Worm (Caenorhabditis elegans) whole organism, L3 larva: ENCODE results near the gene K06A4.2.

ENCODE experiments used
- R02D3.7 ChIP-seq: fragments of 150-350 bp; optimal IDR thresholded peaks from 2 replicates; lab custom pipeline; 2014; ENCODE audit warnings: missing biosample characterization, missing genetic modification characterization
- ama-1 ChIP-seq: fragments of 150-350 bp; optimal IDR thresholded peaks from 2 replicates; lab custom pipeline; 2018
- ceh-16 ChIP-seq: sonication (generic microtip); optimal IDR thresholded peaks from 2 replicates; lab custom pipeline; 2017; ENCODE audit warnings: missing biosample characterization, missing genetic modification characterization
- ceh-28 ChIP-seq: fragments of 150-350 bp; optimal IDR thresholded peaks from 2 replicates; lab custom pipeline; 2014; ENCODE audit warnings: missing biosample characterization, missing genetic modification reagents, missing genetic modification characterization
- ceh-82 ChIP-seq: fragments of 150-350 bp; optimal IDR thresholded peaks from 2 replicates; lab custom pipeline; 2014; ENCODE audit warnings: missing biosample characterization, missing genetic modification characterization
- ceh-9 ChIP-seq: sonication (generic microtip); optimal IDR thresholded peaks from 2 replicates; lab custom pipeline; 2018; ENCODE audit warnings: missing biosample characterization, missing genetic modification characterization
- egl-27 ChIP-seq: sonication (generic microtip); optimal IDR thresholded peaks from 4 replicates; lab custom pipeline; 2017; ENCODE audit warnings: missing biosample characterization, missing genetic modification reagents, missing genetic modification characterization
- egl-5 ChIP-seq: fragments of 150-350 bp; optimal IDR thresholded peaks from 2 replicates; lab custom pipeline; 2017; ENCODE audit warnings: missing biosample characterization, missing genetic modification reagents, missing genetic modification characterization, inconsistent platforms
- elt-1 ChIP-seq: fragments of 150-350 bp; optimal IDR thresholded peaks from 2 replicates; lab custom pipeline; 2014; ENCODE audit warnings: missing biosample characterization, missing genetic modification characterization
- elt-2 ChIP-seq: sonication (generic microtip); optimal IDR thresholded peaks from 2 replicates; lab custom pipeline; 2016; ENCODE audit warnings: missing genetic modification reagents, mild to moderate bottlenecking, missing genetic modification characterization, missing compliant biosample characterization
- elt-3 ChIP-seq, 3 experiments: fragments of 150-350 bp in 1 of 3; sonication (generic microtip) in 2 of 3; optimal IDR thresholded peaks; 2 replicates in 2 of 3; 4 replicates in 1 of 3; lab custom pipeline; 2014 to 2017; ENCODE audit warnings: missing biosample characterization in 3 of 3, missing genetic modification characterization in 3 of 3
- eor-1 ChIP-seq, 2 experiments: fragments of 150-350 bp; optimal IDR thresholded peaks; 2 replicates each; lab custom pipeline; 2014 to 2018; ENCODE audit warnings: missing biosample characterization in 2 of 2, missing genetic modification characterization in 2 of 2
- fkh-10 ChIP-seq: sonication (generic microtip); optimal IDR thresholded peaks from 2 replicates; lab custom pipeline; 2017; ENCODE audit warnings: missing biosample characterization, missing genetic modification reagents, missing genetic modification characterization
- fkh-2 ChIP-seq: fragments of 150-350 bp; optimal IDR thresholded peaks from 2 replicates; lab custom pipeline; 2014; ENCODE audit warnings: missing biosample characterization, missing genetic modification reagents, missing genetic modification characterization
- fos-1 ChIP-seq: fragments of 150-350 bp; optimal IDR thresholded peaks from 2 replicates; lab custom pipeline; 2014; ENCODE audit warnings: missing biosample characterization, missing genetic modification characterization
- hmg-11 ChIP-seq: sonication (generic microtip); optimal IDR thresholded peaks from 2 replicates; lab custom pipeline; 2016; ENCODE audit warnings: missing genetic modification characterization, missing compliant biosample characterization
- lin-15B ChIP-seq: fragments of 150-350 bp; optimal IDR thresholded peaks from 2 replicates; lab custom pipeline; 2014; ENCODE audit warnings: missing biosample characterization, missing genetic modification characterization
- lsy-12 ChIP-seq: sonication (generic microtip); optimal IDR thresholded peaks from 2 replicates; lab custom pipeline; 2016; ENCODE audit warnings: mild to moderate bottlenecking, missing genetic modification characterization, missing compliant biosample characterization
- mdl-1 ChIP-seq: fragments of 150-350 bp; optimal IDR thresholded peaks from 2 replicates; lab custom pipeline; 2014; ENCODE audit warnings: missing biosample characterization, missing genetic modification characterization
- nfya-1 ChIP-seq: sonication (generic microtip); optimal IDR thresholded peaks from 2 replicates; lab custom pipeline; 2017; ENCODE audit warnings: missing genetic modification characterization, mild to moderate bottlenecking, missing compliant biosample characterization, antibody characterized with exemption, moderate library complexity; ENCODE audit not compliant: insufficient read depth
- nhr-11 ChIP-seq: fragments of 150-350 bp; optimal IDR thresholded peaks from 2 replicates; lab custom pipeline; 2014; ENCODE audit warnings: missing biosample characterization, missing genetic modification characterization
- nhr-12 ChIP-seq: fragments of 150-350 bp; optimal IDR thresholded peaks from 2 replicates; lab custom pipeline; 2014; ENCODE audit warnings: missing biosample characterization, missing genetic modification characterization
- nhr-23 ChIP-seq: fragments of 150-350 bp; optimal IDR thresholded peaks from 2 replicates; lab custom pipeline; 2014; ENCODE audit warnings: missing biosample characterization, missing genetic modification reagents, missing genetic modification characterization
- nhr-237 ChIP-seq: fragments of 150-350 bp; optimal IDR thresholded peaks from 2 replicates; lab custom pipeline; 2014; ENCODE audit warnings: missing biosample characterization, missing genetic modification characterization
- nhr-25 ChIP-seq: sonication (generic microtip); optimal IDR thresholded peaks from 2 replicates; lab custom pipeline; 2017; ENCODE audit warnings: missing biosample characterization, missing genetic modification characterization
- nhr-28 ChIP-seq: fragments of 150-350 bp; optimal IDR thresholded peaks from 2 replicates; lab custom pipeline; 2014; ENCODE audit warnings: missing biosample characterization, missing genetic modification characterization
- nhr-43 ChIP-seq: sonication (generic microtip); optimal IDR thresholded peaks from 2 replicates; lab custom pipeline; 2016; ENCODE audit warnings: mild to moderate bottlenecking, missing genetic modification characterization, missing compliant biosample characterization; ENCODE audit not compliant: poor library complexity, severe bottlenecking
- nhr-67 ChIP-seq: fragments of 150-350 bp; optimal IDR thresholded peaks from 2 replicates; lab custom pipeline; 2014; ENCODE audit warnings: missing biosample characterization, missing genetic modification characterization
- nhr-77 ChIP-seq: fragments of 150-350 bp; optimal IDR thresholded peaks from 2 replicates; lab custom pipeline; 2014; ENCODE audit warnings: missing biosample characterization, missing genetic modification characterization
- pqm-1 ChIP-seq: fragments of 150-350 bp; optimal IDR thresholded peaks from 2 replicates; lab custom pipeline; 2017; ENCODE audit warnings: missing biosample characterization, missing genetic modification characterization, inconsistent platforms
- sea-2 ChIP-seq: fragments of 150-350 bp; sonication (generic microtip); optimal IDR thresholded peaks from 4 replicates; lab custom pipeline; 2014; ENCODE audit warnings: missing biosample characterization, missing genetic modification reagents, missing genetic modification characterization
- skn-1 ChIP-seq: fragments of 150-350 bp; optimal IDR thresholded peaks from 2 replicates; lab custom pipeline; 2014; ENCODE audit warnings: missing biosample characterization, missing genetic modification characterization
- snpc-4 ChIP-seq: fragments of 150-350 bp; optimal IDR thresholded peaks from 2 replicates; lab custom pipeline; 2014; ENCODE audit warnings: missing biosample characterization, missing genetic modification characterization
- unc-39 ChIP-seq: sonication (generic microtip); optimal IDR thresholded peaks from 4 replicates; lab custom pipeline; 2017; ENCODE audit warnings: missing biosample characterization, missing genetic modification characterization
- unc-62 ChIP-seq: fragments of 150-350 bp; sonication (generic microtip); optimal IDR thresholded peaks from 4 replicates; lab custom pipeline; 2014; ENCODE audit warnings: missing biosample characterization, missing genetic modification reagents, missing genetic modification characterization
- zag-1 ChIP-seq: fragments of 150-350 bp; optimal IDR thresholded peaks from 2 replicates; lab custom pipeline; 2014; ENCODE audit warnings: missing biosample characterization, missing genetic modification characterization
- ztf-11 ChIP-seq: fragments of 150-350 bp; optimal IDR thresholded peaks from 2 replicates; lab custom pipeline; 2014; ENCODE audit warnings: missing biosample characterization, missing genetic modification characterization

K06A4.2 gene

ce11 chrV:9462605-9463004 is 21.4 kb upstream of the K06A4.2 start, which contains the start of gene F07D3.3:
TSS of gene F07D3.3 (minus strand) at chrV:9462705.
- TF ChIP-seq elt-3 (tag; optimal IDR thresholded peaks at IDR 0.05; lab: Kevin White, UChicago) (no peak), egl-27 (tag; lab: Kevin White, UChicago) (no peak), nhr-25 (tag; lab: Kevin White, UChicago) (no peak), lin-15B (tag; lab: Kevin White, UChicago) (no peak), hmg-11 (tag; lab: Kevin White, UChicago) (no peak), egl-5 (tag; lab: Kevin White, UChicago) (no peak), snpc-4 (tag; lab: Kevin White, UChicago) (no peak), nhr-67 (tag; lab: Kevin White, UChicago) (no peak), pqm-1 (tag; lab: Kevin White, UChicago) (no peak), nhr-11 (tag; lab: Kevin White, UChicago) (no peak), elt-2 (tag; lab: Kevin White, UChicago) (no peak), nhr-77 (no peak), fos-1 (no peak), nfya-1 (tag; lab: Kevin White, UChicago) (no peak), ceh-28 (tag; lab: Kevin White, UChicago) (no peak), unc-62 (GFP tag; lab: Kevin White, UChicago) (no peak), elt-1 (tag; lab: Kevin White, UChicago) (no peak)

ce11 chrV:9465529-9465928 is 18.5 kb upstream of the K06A4.2 start:
- TF ChIP-seq skn-1 (tag; lab: Kevin White, UChicago) (no peak), mdl-1 (tag; lab: Kevin White, UChicago) (no peak), unc-39 (no peak), zag-1 (tag; lab: Kevin White, UChicago) (no peak), sea-2 (GFP tag; lab: Kevin White, UChicago) (no peak), nhr-28 (tag; lab: Kevin White, UChicago) (no peak), egl-5 (tag; lab: Kevin White, UChicago) (no peak), nhr-11 (tag; lab: Kevin White, UChicago) (no peak), nfya-1 (tag; lab: Kevin White, UChicago) (no peak), nhr-25 (tag; lab: Kevin White, UChicago) (no peak), lsy-12 (tag; lab: Kevin White, UChicago) (no peak), R02D3.7 (tag; lab: Kevin White, UChicago) (no peak), nhr-43 (tag; lab: Kevin White, UChicago) (no peak), lin-15B (tag; lab: Kevin White, UChicago) (no peak)
- TF ChIP-seq, all 47 proteins: peak for 0

- TF ChIP-seq elt-1 (tag; lab: Kevin White, UChicago) (no peak), skn-1 (tag; lab: Kevin White, UChicago) (no peak), ceh-16 (tag; lab: Kevin White, UChicago) (no peak), nhr-23 (tag; lab: Kevin White, UChicago) (no peak), ceh-9 (tag; lab: Kevin White, UChicago) (no peak), ceh-82 (tag; lab: Kevin White, UChicago) (no peak), nfya-1 (tag; lab: Kevin White, UChicago) (no peak), lin-15B (tag; lab: Kevin White, UChicago) (no peak), fkh-10 (no peak)
Observed at ce11 chrV:9471675-9472074, 12.3 kb upstream of the K06A4.2 start, which contains the start of gene flp-6. TSS of gene flp-6 (plus strand) at chrV:9471975.

ce11 chrV:9473924-9474323 is 10.1 kb upstream of the K06A4.2 start:
- TF ChIP-seq nhr-237 (tag; lab: Kevin White, UChicago): no peak
- no peak for TF ChIP-seq elt-3 (tag; optimal IDR thresholded peaks at IDR 0.05; lab: Kevin White, UChicago)
- TF ChIP-seq fos-1: no peak
- TF ChIP-seq ceh-16 (tag; lab: Kevin White, UChicago): no peak
- TF ChIP-seq ztf-11 (tag; lab: Kevin White, UChicago): no peak
- no peak for TF ChIP-seq fkh-2 (tag; lab: Kevin White, UChicago)
- no peak for TF ChIP-seq egl-27 (tag; lab: Kevin White, UChicago)
- TF ChIP-seq lin-15B (tag; lab: Kevin White, UChicago): no peak
- TF ChIP-seq ama-1 (lab: Kevin White, UChicago): no peak
- no peak for TF ChIP-seq nhr-12 (tag; lab: Kevin White, UChicago)
- no peak for TF ChIP-seq fkh-10
- no peak for TF ChIP-seq eor-1 (tag; optimal IDR thresholded peaks at IDR 0.05; lab: Kevin White, UChicago)
- TF ChIP-seq elt-2 (tag; lab: Kevin White, UChicago): no peak
- no peak for TF ChIP-seq nfya-1 (tag; lab: Kevin White, UChicago)
- TF ChIP-seq nhr-23 (tag; lab: Kevin White, UChicago): no peak
- TF ChIP-seq zag-1 (tag; lab: Kevin White, UChicago): no peak
- TF ChIP-seq nhr-43 (tag; lab: Kevin White, UChicago): no peak
